Fruit fly (Drosophila melanogaster) whole organism, prepupa: Measurements from ENCODE around the gene bsk.

Experiments used
- CG10631 ChIP-seq: fragments of 200-800 bp; sonication (Bioruptor generic); optimal IDR thresholded peaks from 2 replicates; lab custom pipeline; 2016; ENCODE audit warnings: missing biosample characterization, missing genetic modification characterization
- CG8119 ChIP-seq: fragments of 200-800 bp; sonication (Bioruptor generic); IDR thresholded peaks from 3 replicates; pipeline ENCODE4 v1.3.6; 2022; ENCODE audit warnings: missing biosample characterization, missing genetic modification characterization
- Lpt ChIP-seq: fragments of 200-800 bp; sonication (Bioruptor generic); optimal IDR thresholded peaks from 3 replicates; lab custom pipeline; 2016; ENCODE audit warnings: missing biosample characterization, missing genetic modification characterization
- esn ChIP-seq: fragments of 200-800 bp; sonication (Bioruptor generic); optimal IDR thresholded peaks from 2 replicates; lab custom pipeline; 2016; ENCODE audit warnings: missing biosample characterization, mild to moderate bottlenecking, missing genetic modification characterization, moderate library complexity
- vri ChIP-seq: fragments of 200-800 bp; sonication (Bioruptor generic); optimal IDR thresholded peaks from 3 replicates; lab custom pipeline; 2016; ENCODE audit warnings: missing biosample characterization, mild to moderate bottlenecking, missing genetic modification characterization

DNA sequence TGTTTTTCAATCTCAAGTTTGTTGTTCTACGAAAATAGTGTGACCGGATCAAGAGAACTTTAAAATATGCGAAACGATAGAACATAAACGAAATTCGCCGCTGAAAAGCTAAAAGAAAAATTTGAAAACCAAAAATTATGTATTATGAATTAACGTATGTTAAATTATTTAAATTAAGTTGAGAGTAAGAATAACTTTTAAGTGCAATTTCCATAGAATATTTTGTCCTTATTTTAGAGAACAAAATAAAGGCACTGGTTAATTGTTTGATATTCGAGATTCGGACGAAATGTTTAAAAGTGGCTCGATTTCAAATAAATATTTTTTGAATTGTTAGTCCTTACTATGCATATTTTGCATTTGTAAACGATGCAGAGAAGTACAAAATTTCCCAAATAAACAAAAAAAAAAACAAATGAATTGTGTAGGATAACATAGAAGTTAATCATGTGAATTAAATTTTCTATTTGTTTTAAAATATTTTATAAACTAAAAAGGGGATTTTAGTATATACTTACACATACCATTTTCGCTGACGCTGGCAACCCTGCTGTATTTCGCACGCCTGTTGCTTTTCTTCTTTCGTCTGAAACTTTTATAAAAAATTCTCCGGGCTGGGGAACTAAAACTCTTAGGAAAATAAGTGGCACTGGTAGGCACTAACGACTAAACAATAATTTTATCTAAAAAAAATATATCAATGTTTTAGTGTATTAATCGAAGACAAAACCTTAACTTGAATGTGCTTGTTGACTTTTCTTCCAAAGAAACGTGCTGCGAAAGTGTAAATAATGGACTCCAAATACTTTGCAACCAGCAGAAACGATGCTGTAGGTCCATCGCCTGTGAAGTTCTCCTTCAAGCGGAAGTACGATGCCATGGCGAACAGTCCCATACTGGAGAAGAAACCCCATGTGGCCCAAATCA, 39.4 kb downstream of the bsk start, which contains the start of the genes CG5727 and ath:
- TF ChIP-seq vri (GFP tag; lab: Kevin White, UChicago) (no peak), CG10631 (no peak), Lpt (GFP tag; lab: Kevin White, UChicago) (no peak), esn (GFP tag; lab: Kevin White, UChicago) (peak; percentile 18), CG8119 (GFP tag; lab: Robert Waterston, UW) (no peak)
